Fruit fly (Drosophila melanogaster) Kc167 (cell line): ENCODE data around the gene fkh.

Experiments used
- Myc ChIP-seq: fragments of >200 bp; optimal IDR thresholded peaks from 2 replicates; lab custom pipeline; 2017; ENCODE audit warnings: missing external identifiers
- Sin3A ChIP-seq: fragments of >200 bp; optimal IDR thresholded peaks from 2 replicates; lab custom pipeline; 2018; ENCODE audit warnings: missing external identifiers
- h ChIP-seq: fragments of >200 bp; optimal IDR thresholded peaks from 3 replicates; lab custom pipeline; 2018; ENCODE audit warnings: missing external identifiers
- insv ChIP-seq: fragments of >200 bp; optimal IDR thresholded peaks from 3 replicates; lab custom pipeline; 2018; ENCODE audit warnings: missing external identifiers
- psq ChIP-seq: fragments of >200 bp; optimal IDR thresholded peaks from 2 replicates; lab custom pipeline; 2017; ENCODE audit warnings: missing external identifiers
- ttk ChIP-seq: sonication (Bioruptor generic); optimal IDR thresholded peaks from 2 replicates; lab custom pipeline; 2017; ENCODE audit warnings: missing external identifiers

fkh gene

dm6 chr3R:28586224-28586623 lies 1.2 kb upstream of the fkh start:
- TF ChIP-seq psq (lab: Kevin White, UChicago) = no peak
- TF ChIP-seq h (lab: Kevin White, UChicago) = no peak
- TF ChIP-seq ttk (lab: Kevin White, UChicago) = no peak
- no peak for TF ChIP-seq insv (lab: Kevin White, UChicago)
- TF ChIP-seq Myc (lab: Kevin White, UChicago) = no peak

dm6 chr3R:28584237-28584834 lies 728 bp downstream of the fkh start:
- TF ChIP-seq ttk (lab: Kevin White, UChicago) (no peak), insv (lab: Kevin White, UChicago) (no peak), Sin3A (lab: Kevin White, UChicago) (no peak), psq (lab: Kevin White, UChicago) (no peak), Myc (lab: Kevin White, UChicago) (no peak)

- TF ChIP-seq Sin3A (lab: Kevin White, UChicago) (no peak), h (lab: Kevin White, UChicago) (no peak), Myc (lab: Kevin White, UChicago) (no peak), insv (lab: Kevin White, UChicago) (no peak), ttk (lab: Kevin White, UChicago) (no peak), psq (lab: Kevin White, UChicago) (no peak)
These were observed 2.4 kb downstream of the fkh start for dm6 chr3R:28582629-28583028.

dm6 chr3R:28580540-28581095 lies 4.4 kb downstream of the fkh start:
- TF ChIP-seq ttk (lab: Kevin White, UChicago) = no peak
- no peak for TF ChIP-seq psq (lab: Kevin White, UChicago)
- TF ChIP-seq h (lab: Kevin White, UChicago) = no peak
- TF ChIP-seq Myc (lab: Kevin White, UChicago) = no peak
- no peak for TF ChIP-seq Sin3A (lab: Kevin White, UChicago)
- TF ChIP-seq insv (lab: Kevin White, UChicago) = no peak

dm6 chr3R:28580013-28580412 lies 5.1 kb downstream of the fkh start:
- TF ChIP-seq psq (lab: Kevin White, UChicago) (no peak), Myc (lab: Kevin White, UChicago) (no peak), h (lab: Kevin White, UChicago) (no peak), insv (lab: Kevin White, UChicago) (no peak), ttk (lab: Kevin White, UChicago) (no peak)

- no peak for TF ChIP-seq Myc (lab: Kevin White, UChicago)
- TF ChIP-seq ttk (lab: Kevin White, UChicago) = no peak
- TF ChIP-seq h (lab: Kevin White, UChicago) = no peak
- no peak for TF ChIP-seq Sin3A (lab: Kevin White, UChicago)
- no peak for TF ChIP-seq psq (lab: Kevin White, UChicago)
These were observed 5.6 kb downstream of the fkh start for dm6 chr3R:28579501-28579900.

dm6 chr3R:28576838-28577237 lies 8.2 kb downstream of the fkh start:
- TF ChIP-seq psq (lab: Kevin White, UChicago) = no peak
- TF ChIP-seq h (lab: Kevin White, UChicago) = no peak
- TF ChIP-seq Sin3A (lab: Kevin White, UChicago) = no peak
- TF ChIP-seq insv (lab: Kevin White, UChicago) = no peak
- TF ChIP-seq ttk (lab: Kevin White, UChicago) = no peak
- TF ChIP-seq Myc (lab: Kevin White, UChicago) = no peak

- TF ChIP-seq Myc (lab: Kevin White, UChicago) (no peak), h (lab: Kevin White, UChicago) (no peak), ttk (lab: Kevin White, UChicago) (no peak), psq (lab: Kevin White, UChicago) (no peak), insv (lab: Kevin White, UChicago) (no peak), Sin3A (lab: Kevin White, UChicago) (no peak)
These were observed 12.1 kb downstream of the fkh start for dm6 chr3R:28572692-28573643.

- TF ChIP-seq insv (lab: Kevin White, UChicago) (no peak), ttk (lab: Kevin White, UChicago) (no peak), Myc (lab: Kevin White, UChicago) (no peak), psq (lab: Kevin White, UChicago) (no peak), Sin3A (lab: Kevin White, UChicago) (no peak), h (lab: Kevin White, UChicago) (no peak)
These were observed 14.3 kb downstream of the fkh start for dm6 chr3R:28570805-28571204.

- TF ChIP-seq psq (lab: Kevin White, UChicago) (no peak), Sin3A (lab: Kevin White, UChicago) (no peak), insv (lab: Kevin White, UChicago) (no peak), h (lab: Kevin White, UChicago) (no peak), ttk (lab: Kevin White, UChicago) (no peak), Myc (lab: Kevin White, UChicago) (no peak)
These were observed 15.4 kb downstream of the fkh start for dm6 chr3R:28569529-28570175.
